Worm (Caenorhabditis elegans) whole organism, mixed stage, embryonic: ENCODE results near the gene unc-33.

Source experiments
- M03D4.4 ChIP-seq: sonication (generic microtip); optimal IDR thresholded peaks from 2 replicates; lab custom pipeline; 2017; ENCODE audit warnings: mild to moderate bottlenecking, missing genetic modification characterization, missing compliant biosample characterization
- bed-3 ChIP-seq: fragments of 200-800 bp; sonication (Bioruptor generic); optimal IDR thresholded peaks from 3 replicates; lab custom pipeline; 2018; ENCODE audit warnings: mild to moderate bottlenecking, missing genetic modification characterization, moderate library complexity, missing compliant biosample characterization
- blmp-1 ChIP-seq: fragments of 150-350 bp; optimal IDR thresholded peaks from 2 replicates; lab custom pipeline; 2014; ENCODE audit warnings: missing biosample characterization, missing genetic modification characterization
- ceh-39 ChIP-seq: fragments of 150-350 bp; optimal IDR thresholded peaks from 2 replicates; lab custom pipeline; 2014; ENCODE audit warnings: missing biosample characterization, missing genetic modification characterization
- ceh-43 ChIP-seq: fragments of 200-800 bp; sonication (Bioruptor generic); optimal IDR thresholded peaks from 2 replicates; lab custom pipeline; 2018; ENCODE audit warnings: mild to moderate bottlenecking, missing genetic modification characterization, moderate library complexity, missing compliant biosample characterization
- ceh-83 ChIP-seq: fragments of 200-800 bp; sonication (Bioruptor generic); optimal IDR thresholded peaks from 2 replicates; lab custom pipeline; 2018; ENCODE audit warnings: mild to moderate bottlenecking, missing genetic modification characterization, missing compliant biosample characterization
- ces-1 ChIP-seq: fragments of 150-350 bp; optimal IDR thresholded peaks from 2 replicates; lab custom pipeline; 2014; ENCODE audit warnings: missing biosample characterization, missing genetic modification reagents, missing genetic modification characterization
- cnd-1 ChIP-seq: fragments of 200-800 bp; sonication (Bioruptor generic); optimal IDR thresholded peaks from 2 replicates; lab custom pipeline; 2018; ENCODE audit warnings: mild to moderate bottlenecking, missing genetic modification characterization, missing compliant biosample characterization
- drap-1 ChIP-seq: fragments of 200-800 bp; sonication (Bioruptor generic); optimal IDR thresholded peaks from 3 replicates; lab custom pipeline; 2018; ENCODE audit warnings: mild to moderate bottlenecking, missing genetic modification characterization, missing compliant biosample characterization
- elt-1 ChIP-seq: sonication (generic microtip); optimal IDR thresholded peaks from 2 replicates; lab custom pipeline; 2017; ENCODE audit warnings: missing genetic modification characterization, mild to moderate bottlenecking, missing compliant biosample characterization, antibody characterized with exemption, moderate library complexity, borderline replicate concordance; ENCODE audit not compliant: insufficient read depth
- elt-3 ChIP-seq: fragments of 150-350 bp; optimal IDR thresholded peaks from 2 replicates; lab custom pipeline; 2014; ENCODE audit warnings: missing biosample characterization, missing genetic modification characterization
- flh-1 ChIP-seq: fragments of 200-800 bp; sonication (Bioruptor generic); optimal IDR thresholded peaks from 2 replicates; lab custom pipeline; 2018; ENCODE audit warnings: mild to moderate bottlenecking, missing genetic modification characterization, moderate library complexity, missing compliant biosample characterization
- ham-2 ChIP-seq: fragments of 200-800 bp; sonication (Bioruptor generic); optimal IDR thresholded peaks from 2 replicates; lab custom pipeline; 2018; ENCODE audit warnings: mild to moderate bottlenecking, missing genetic modification characterization, missing compliant biosample characterization
- hlh-1 ChIP-seq: fragments of 150-350 bp; optimal IDR thresholded peaks from 2 replicates; lab custom pipeline; 2014; ENCODE audit warnings: missing biosample characterization, missing genetic modification reagents, missing genetic modification characterization
- lin-13 ChIP-seq: fragments of 150-350 bp; optimal IDR thresholded peaks from 2 replicates; lab custom pipeline; 2014; ENCODE audit warnings: missing biosample characterization, missing genetic modification characterization
- lin-32 ChIP-seq: fragments of 200-800 bp; sonication (Bioruptor generic); optimal IDR thresholded peaks from 2 replicates; lab custom pipeline; 2018; ENCODE audit warnings: mild to moderate bottlenecking, missing genetic modification characterization, missing compliant biosample characterization
- lsy-2 ChIP-seq: fragments of 150-350 bp; optimal IDR thresholded peaks from 2 replicates; lab custom pipeline; 2014; ENCODE audit warnings: missing biosample characterization, missing genetic modification characterization
- mab-5 ChIP-seq: fragments of 150-350 bp; optimal IDR thresholded peaks from 2 replicates; lab custom pipeline; 2014; ENCODE audit warnings: missing biosample characterization, missing genetic modification characterization
- mep-1 ChIP-seq: fragments of 150-350 bp; optimal IDR thresholded peaks from 2 replicates; lab custom pipeline; 2017; ENCODE audit warnings: missing biosample characterization, missing genetic modification reagents, missing genetic modification characterization, inconsistent platforms
- mls-2 ChIP-seq: sonication (generic microtip); optimal IDR thresholded peaks from 2 replicates; lab custom pipeline; 2016; ENCODE audit warnings: mild to moderate bottlenecking, missing genetic modification characterization, moderate library complexity, missing compliant biosample characterization
- nhr-12 ChIP-seq: fragments of 150-350 bp; optimal IDR thresholded peaks from 2 replicates; lab custom pipeline; 2014; ENCODE audit warnings: missing biosample characterization, missing genetic modification characterization
- nhr-2 ChIP-seq: fragments of 150-350 bp; optimal IDR thresholded peaks from 2 replicates; lab custom pipeline; 2014; ENCODE audit warnings: missing biosample characterization, missing genetic modification characterization
- nhr-237 ChIP-seq: fragments of 150-350 bp; optimal IDR thresholded peaks from 2 replicates; lab custom pipeline; 2014; ENCODE audit warnings: missing biosample characterization, missing genetic modification characterization
- nhr-28 ChIP-seq: fragments of 150-350 bp; optimal IDR thresholded peaks from 2 replicates; lab custom pipeline; 2014; ENCODE audit warnings: missing biosample characterization, missing genetic modification characterization
- nhr-76 ChIP-seq: sonication (generic microtip); optimal IDR thresholded peaks from 2 replicates; lab custom pipeline; 2017; ENCODE audit warnings: missing biosample characterization, missing genetic modification characterization
- pha-4 ChIP-seq: fragments of 150-350 bp; optimal IDR thresholded peaks from 2 replicates; lab custom pipeline; 2018; ENCODE audit warnings: missing biosample characterization, missing genetic modification reagents, missing genetic modification characterization
- sem-2 ChIP-seq: fragments of 200-800 bp; sonication (Bioruptor generic); optimal IDR thresholded peaks from 2 replicates; lab custom pipeline; 2018; ENCODE audit warnings: mild to moderate bottlenecking, missing genetic modification characterization, missing compliant biosample characterization
- snpc-4 ChIP-seq: fragments of 150-350 bp; optimal IDR thresholded peaks from 2 replicates; lab custom pipeline; 2014; ENCODE audit warnings: missing biosample characterization, missing genetic modification characterization
- sptf-1 ChIP-seq: sonication (generic microtip); optimal IDR thresholded peaks from 2 replicates; lab custom pipeline; 2017; ENCODE audit warnings: mild to moderate bottlenecking, missing genetic modification characterization, moderate library complexity, missing compliant biosample characterization
- tbx-8 ChIP-seq: fragments of 200-800 bp; sonication (Bioruptor generic); optimal IDR thresholded peaks from 2 replicates; lab custom pipeline; 2018; ENCODE audit warnings: mild to moderate bottlenecking, missing genetic modification characterization, moderate library complexity, missing compliant biosample characterization
- unc-120 ChIP-seq: sonication (generic microtip); optimal IDR thresholded peaks from 2 replicates; lab custom pipeline; 2017; ENCODE audit warnings: missing genetic modification characterization, missing compliant biosample characterization; ENCODE audit not compliant: poor library complexity, severe bottlenecking
- unc-39 ChIP-seq: fragments of 150-350 bp; optimal IDR thresholded peaks from 2 replicates; lab custom pipeline; 2014; ENCODE audit warnings: missing biosample characterization, missing genetic modification characterization
- unc-62 ChIP-seq: fragments of 150-350 bp; optimal IDR thresholded peaks from 2 replicates; lab custom pipeline; 2014; ENCODE audit warnings: missing biosample characterization, missing genetic modification reagents, missing genetic modification characterization
- zip-8 ChIP-seq: fragments of 150-350 bp; optimal IDR thresholded peaks from 2 replicates; lab custom pipeline; 2014; ENCODE audit warnings: missing biosample characterization, missing genetic modification characterization
- ztf-11 ChIP-seq: fragments of 150-350 bp; optimal IDR thresholded peaks from 2 replicates; lab custom pipeline; 2014; ENCODE audit warnings: missing biosample characterization, missing genetic modification characterization

The unc-33 gene

DNA sequence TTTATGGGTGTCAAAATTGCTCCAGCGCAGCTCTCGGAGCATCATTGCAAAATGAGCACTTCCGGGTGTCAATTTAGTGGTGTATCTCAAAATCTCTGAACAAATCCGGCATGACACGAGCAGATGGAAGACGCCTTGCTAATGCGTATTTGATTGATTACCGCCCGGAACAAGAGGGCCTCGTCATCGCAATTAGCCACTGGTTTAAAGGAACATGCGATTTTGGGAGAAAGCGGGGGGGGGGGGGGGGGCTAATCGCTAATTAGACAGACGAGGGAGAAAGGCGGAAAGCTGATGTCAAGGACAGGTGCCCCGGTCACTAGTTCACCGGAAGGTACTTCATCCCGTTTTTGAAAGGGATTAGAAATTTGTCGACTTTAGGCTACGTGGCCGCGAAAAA lies 5.0 kb downstream of the unc-33 start:
- TF ChIP-seq flh-1 (GFP tag; lab: Kevin White, UChicago) (no peak), ham-2 (GFP tag; lab: Kevin White, UChicago) (peak; percentile 84), lin-32 (GFP tag; lab: Kevin White, UChicago) (peak; percentile 60), mls-2 (peak; percentile 84), unc-39 (tag; lab: Kevin White, UChicago) (no peak), ceh-43 (peak; percentile 77), cnd-1 (tag; lab: Kevin White, UChicago) (peak; percentile 67), nhr-2 (tag; lab: Kevin White, UChicago) (peak; percentile 29), hlh-1 (no peak), bed-3 (GFP tag; lab: Kevin White, UChicago) (no peak), sem-2 (no peak), nhr-12 (tag; lab: Kevin White, UChicago) (no peak), lin-13 (tag; lab: Kevin White, UChicago) (no peak), pha-4 (tag; lab: Kevin White, UChicago) (no peak), mep-1 (no peak), elt-1 (tag; lab: Kevin White, UChicago) (no peak), nhr-76 (no peak), blmp-1 (tag; lab: Kevin White, UChicago) (no peak), elt-3 (tag; lab: Kevin White, UChicago) (no peak), nhr-28 (tag; lab: Kevin White, UChicago) (no peak), unc-120 (tag; lab: Kevin White, UChicago) (no peak), unc-62 (GFP tag; lab: Kevin White, UChicago) (peak; percentile 75), ceh-83 (no peak), nhr-237 (tag; lab: Kevin White, UChicago) (no peak), sptf-1 (tag; lab: Kevin White, UChicago) (peak; percentile 48), mab-5 (tag; lab: Kevin White, UChicago) (no peak), snpc-4 (tag; lab: Kevin White, UChicago) (no peak), zip-8 (tag; lab: Kevin White, UChicago) (no peak), M03D4.4 (tag; lab: Kevin White, UChicago) (peak; percentile 29), ztf-11 (tag; lab: Kevin White, UChicago) (no peak), lsy-2 (tag; lab: Kevin White, UChicago) (no peak), ceh-39 (tag; lab: Kevin White, UChicago) (no peak), tbx-8 (peak; percentile 36), drap-1 (GFP tag; lab: Kevin White, UChicago) (peak; percentile 43), ces-1 (peak; percentile 68)
- TF ChIP-seq, all 35 proteins: peak for 12

ce11 chrIV:3523419-3523818 lies 6.7 kb downstream of the unc-33 start:
- no peak for TF ChIP-seq tbx-8

ce11 chrIV:3524584-3525020 lies 7.9 kb downstream of the unc-33 start:
- TF ChIP-seq ztf-11 (tag; lab: Kevin White, UChicago) (no peak), flh-1 (GFP tag; lab: Kevin White, UChicago) (peak; percentile 54), sptf-1 (tag; lab: Kevin White, UChicago) (peak; percentile 90), ham-2 (GFP tag; lab: Kevin White, UChicago) (peak; percentile 67), M03D4.4 (tag; lab: Kevin White, UChicago) (peak; percentile 89), ceh-83 (peak; percentile 83), nhr-237 (tag; lab: Kevin White, UChicago) (no peak), nhr-12 (tag; lab: Kevin White, UChicago) (no peak), bed-3 (GFP tag; lab: Kevin White, UChicago) (peak; percentile 57), drap-1 (GFP tag; lab: Kevin White, UChicago) (peak; percentile 88), mep-1 (no peak), lin-32 (GFP tag; lab: Kevin White, UChicago) (peak; percentile 53), mls-2 (peak; percentile 88), mab-5 (tag; lab: Kevin White, UChicago) (no peak), cnd-1 (tag; lab: Kevin White, UChicago) (peak; percentile 83), unc-62 (GFP tag; lab: Kevin White, UChicago) (peak; percentile 17), sem-2 (peak; percentile 82), tbx-8 (peak; percentile 54), unc-39 (tag; lab: Kevin White, UChicago) (peak; percentile 26), unc-120 (tag; lab: Kevin White, UChicago) (peak; percentile 74), lsy-2 (tag; lab: Kevin White, UChicago) (no peak), lin-13 (tag; lab: Kevin White, UChicago) (no peak), nhr-2 (tag; lab: Kevin White, UChicago) (no peak), ceh-43 (peak; percentile 75), nhr-28 (tag; lab: Kevin White, UChicago) (peak; percentile 5)
- TF ChIP-seq, all 35 proteins: peak for 17
